Fruit fly (Drosophila melanogaster): Measurements from ENCODE around the gene CG33253.

Gene CG33253

dm6 chrX:19153288-19154130 lies 29.7 kb upstream of the CG33253 start (continued):
- TF ChIP-seq NK7.1 (GFP tag; optimal IDR thresholded peaks at IDR 0.05): no peak
- no peak for TF ChIP-seq Usf (GFP tag; optimal IDR thresholded peaks at IDR 0.05)
- TF ChIP-seq Fer3 (tag; optimal IDR thresholded peaks at IDR 0.05): no peak
- TF ChIP-seq tup (GFP tag; optimal IDR thresholded peaks at IDR 0.05): no peak
- peak; percentile 44; the same call in 1 of the 2 replicates for TF ChIP-seq amos (GFP tag; IDR thresholded peaks at IDR 0.05; ENCODE audit: partially characterized antibody)
- peak; percentile 18 for TF ChIP-seq CrebB (tag; optimal IDR thresholded peaks at IDR 0.05)
- TF ChIP-seq CG1233 (GFP tag; optimal IDR thresholded peaks at IDR 0.05): no peak
- TF ChIP-seq dmrt11E (tag; optimal IDR thresholded peaks at IDR 0.05): no peak
- TF ChIP-seq slou (GFP tag; optimal IDR thresholded peaks at IDR 0.05): no peak
- peak; percentile 33; the same call in 1 of the 3 replicates for TF ChIP-seq so (GFP tag; IDR thresholded peaks at IDR 0.05)
- TF ChIP-seq CG10979 (tag; optimal IDR thresholded peaks at IDR 0.05): no peak
- TF ChIP-seq CG1792 (GFP tag; optimal IDR thresholded peaks at IDR 0.05): no peak
- TF ChIP-seq CG9932 (GFP tag; IDR thresholded peaks at IDR 0.05): no peak
- no peak for TF ChIP-seq bowl (GFP tag; IDR thresholded peaks at IDR 0.05)
- TF ChIP-seq toy (GFP tag; IDR thresholded peaks at IDR 0.05): no peak
- TF ChIP-seq esg (GFP tag; conservative IDR thresholded peaks at IDR 0.05): no peak
- TF ChIP-seq Asciz (GFP tag; optimal IDR thresholded peaks at IDR 0.05): no peak
- no peak for TF ChIP-seq insv (GFP tag; optimal IDR thresholded peaks at IDR 0.05)
- no peak for TF ChIP-seq pfk (GFP tag; optimal IDR thresholded peaks at IDR 0.05)
- no peak for TF ChIP-seq CG2116 (GFP tag; optimal IDR thresholded peaks at IDR 0.05)
- no peak for TF ChIP-seq p53 (GFP tag; optimal IDR thresholded peaks at IDR 0.05)
- TF ChIP-seq ato (GFP tag; IDR thresholded peaks at IDR 0.05; ENCODE audit: partially characterized antibody): no peak
- no peak for TF ChIP-seq CoRest (tag; optimal IDR thresholded peaks at IDR 0.05)
- TF ChIP-seq CG13424 (tag; optimal IDR thresholded peaks at IDR 0.05): no peak
- no peak for TF ChIP-seq eyg (GFP tag; optimal IDR thresholded peaks at IDR 0.05)
- no peak for TF ChIP-seq Nf-YB (GFP tag; optimal IDR thresholded peaks at IDR 0.05)
- TF ChIP-seq MTF-1 (GFP tag; optimal IDR thresholded peaks at IDR 0.05; ENCODE audit: borderline replicate concordance): no peak
- no peak for TF ChIP-seq CG16863 (GFP tag; optimal IDR thresholded peaks at IDR 0.05)
- no peak for TF ChIP-seq repo (GFP tag; optimal IDR thresholded peaks at IDR 0.05)
- no peak for TF ChIP-seq CG15514 (GFP tag; optimal IDR thresholded peaks at IDR 0.05)
- no peak for TF ChIP-seq Ssrp (tag; optimal IDR thresholded peaks at IDR 0.05)
- TF ChIP-seq CG3407 (GFP tag; optimal IDR thresholded peaks at IDR 0.05): no peak
- no peak for TF ChIP-seq peb (GFP tag; IDR thresholded peaks at IDR 0.05)
- no peak for TF ChIP-seq ttk (GFP tag; IDR thresholded peaks at IDR 0.05)
- peak in 1 of 2 experiments; percentile 63 for TF ChIP-seq Hr78 (GFP tag; optimal IDR thresholded peaks at IDR 0.05)
- TF ChIP-seq Dref (GFP tag; IDR thresholded peaks at IDR 0.05): 0 out of 2 replicates have a peak, but pooled peaks have one; percentile 29
- no peak for TF ChIP-seq B-H2 (GFP tag; optimal IDR thresholded peaks at IDR 0.05)
- TF ChIP-seq CG9727 (GFP tag; optimal IDR thresholded peaks at IDR 0.05): no peak
- no peak for TF ChIP-seq CG14860 (GFP tag; IDR thresholded peaks at IDR 0.05; ENCODE audit: partially characterized antibody)
- no peak for TF ChIP-seq ac (GFP tag; optimal IDR thresholded peaks at IDR 0.05)
- no peak for TF ChIP-seq gcm (GFP tag; optimal IDR thresholded peaks at IDR 0.05)
- TF ChIP-seq Hmr (GFP tag; optimal IDR thresholded peaks at IDR 0.05): peak; percentile 9
- no peak for TF ChIP-seq Lim3 (GFP tag; IDR thresholded peaks at IDR 0.05)
- TF ChIP-seq Vsx1 (GFP tag; optimal IDR thresholded peaks at IDR 0.05): no peak
- no peak for TF ChIP-seq Mes4 (GFP tag; optimal IDR thresholded peaks at IDR 0.05)
- TF ChIP-seq jumu (GFP tag; optimal IDR thresholded peaks at IDR 0.05): no peak
- no peak for TF ChIP-seq CG8290 (GFP tag; optimal IDR thresholded peaks at IDR 0.05)
- peak in 1 of 2 experiments; percentile 70 for TF ChIP-seq CG8290 (tag; optimal IDR thresholded peaks at IDR 0.05)
- no peak for TF ChIP-seq CG14441 (GFP tag; IDR thresholded peaks at IDR 0.05)

Measured in whole organism, embryonic.